Fruit fly (Drosophila melanogaster): ENCODE measurements around the gene Myc.

DNA sequence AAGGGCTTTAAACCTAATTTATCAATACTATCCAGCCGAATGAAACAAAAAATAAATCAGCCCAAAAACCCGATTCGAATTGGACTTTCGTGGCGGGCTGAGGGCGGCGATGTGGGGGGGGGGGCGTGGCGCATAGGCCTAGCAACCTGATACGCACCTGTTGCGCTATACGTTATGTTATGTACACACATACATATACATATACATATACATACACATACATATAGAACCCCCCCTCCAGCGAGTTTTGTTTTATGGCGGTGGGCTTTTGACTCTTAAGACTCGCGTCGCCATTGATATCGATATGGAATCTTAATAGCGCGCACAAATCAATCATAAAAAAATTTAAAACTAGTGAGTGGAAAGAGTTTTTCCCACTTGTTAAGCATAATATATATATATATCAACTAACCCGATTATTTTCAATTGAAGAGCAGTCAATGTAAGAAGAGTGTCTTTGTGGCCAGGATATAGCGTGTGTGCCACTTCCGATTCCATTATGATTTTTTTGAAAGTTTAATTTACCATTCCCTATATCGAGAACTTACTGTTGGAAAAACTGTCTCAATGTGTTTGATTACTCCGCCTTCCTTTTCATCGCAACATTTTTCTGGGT, 15.9 kb upstream of the Myc start:
- no peak for TF ChIP-seq psq (optimal IDR thresholded peaks at IDR 0.05)
- no peak for TF ChIP-seq Sin3A (optimal IDR thresholded peaks at IDR 0.05)
- no peak for TF ChIP-seq Myc (optimal IDR thresholded peaks at IDR 0.05)
- TF ChIP-seq h (optimal IDR thresholded peaks at IDR 0.05) = no peak

Data from Kc167 (cell line).